Worm (Caenorhabditis elegans): Measurements from ENCODE around the gene ZK632.2.
A peak's percentile ranks its signal among the peaks of the same experiment; 100 is the strongest.

ZK632.2 gene

ce11 chrIII:9804997-9805610 is 6.2 kb downstream of the ZK632.2 start, which contains the start of gene riok-3:
riok-3 (minus strand) TSS chrIII:9805011.
- TF ChIP-seq nhr-2 (tag; optimal IDR thresholded peaks at IDR 0.05), result peak; percentile 55
- peak; percentile 29 for TF ChIP-seq ham-2 (GFP tag; optimal IDR thresholded peaks at IDR 0.05)
- TF ChIP-seq tbx-8 (GFP tag; optimal IDR thresholded peaks at IDR 0.05), result no peak

ce11 chrIII:9806968-9807559 is 8.2 kb downstream of the ZK632.2 start, which contains the start of gene ZK632.4:
ZK632.4 (minus strand) TSS chrIII:9807454.
- no peak for TF ChIP-seq drap-1 (GFP tag; optimal IDR thresholded peaks at IDR 0.05)
- no peak for TF ChIP-seq nhr-2 (tag; optimal IDR thresholded peaks at IDR 0.05)
- TF ChIP-seq mep-1 (tag; optimal IDR thresholded peaks at IDR 0.05), result no peak
- no peak for TF ChIP-seq bed-3 (GFP tag; optimal IDR thresholded peaks at IDR 0.05)
- TF ChIP-seq ceh-39 (tag; optimal IDR thresholded peaks at IDR 0.05), result no peak
- no peak for TF ChIP-seq ztf-11 (tag; optimal IDR thresholded peaks at IDR 0.05)
- no peak for TF ChIP-seq lin-13 (tag; optimal IDR thresholded peaks at IDR 0.05)
- no peak for TF ChIP-seq mab-5 (tag; optimal IDR thresholded peaks at IDR 0.05)
- TF ChIP-seq flh-1 (GFP tag; optimal IDR thresholded peaks at IDR 0.05), result no peak
- no peak for TF ChIP-seq M03D4.4 (tag; optimal IDR thresholded peaks at IDR 0.05)
- no peak for TF ChIP-seq lin-32 (GFP tag; optimal IDR thresholded peaks at IDR 0.05)
- TF ChIP-seq ceh-83 (GFP tag; optimal IDR thresholded peaks at IDR 0.05), result no peak
- TF ChIP-seq unc-120 (tag; optimal IDR thresholded peaks at IDR 0.05; ENCODE audit: poor library complexity, severe bottlenecking), result no peak
- TF ChIP-seq nhr-76 (tag; optimal IDR thresholded peaks at IDR 0.05), result no peak
- TF ChIP-seq mls-2 (tag; optimal IDR thresholded peaks at IDR 0.05), result no peak
- TF ChIP-seq sem-2 (GFP tag; optimal IDR thresholded peaks at IDR 0.05), result no peak
- no peak for TF ChIP-seq unc-39 (tag; optimal IDR thresholded peaks at IDR 0.05)

ce11 chrIII:9807560-9808046 is 8.7 kb downstream of the ZK632.2 start:
- TF ChIP-seq unc-62 (GFP tag; optimal IDR thresholded peaks at IDR 0.05), result peak; percentile 4
- TF ChIP-seq lin-32 (GFP tag; optimal IDR thresholded peaks at IDR 0.05), result no peak

- TF ChIP-seq M03D4.4 (tag; optimal IDR thresholded peaks at IDR 0.05) (no peak), ces-1 (GFP tag; optimal IDR thresholded peaks at IDR 0.05) (peak; percentile 72), unc-39 (tag; optimal IDR thresholded peaks at IDR 0.05) (no peak), lsy-2 (tag; optimal IDR thresholded peaks at IDR 0.05) (peak; percentile 35)
Observed at ce11 chrIII:9808179-9808578, 9.3 kb downstream of the ZK632.2 start, which contains the start of gene gtap-2. gtap-2 (plus strand) TSS chrIII:9808544.

- TF ChIP-seq lsy-2 (tag; optimal IDR thresholded peaks at IDR 0.05), result no peak
- TF ChIP-seq mep-1 (tag; optimal IDR thresholded peaks at IDR 0.05), result no peak
- no peak for TF ChIP-seq zip-8 (tag; optimal IDR thresholded peaks at IDR 0.05)
- no peak for TF ChIP-seq ceh-39 (tag; optimal IDR thresholded peaks at IDR 0.05)
- TF ChIP-seq nhr-237 (tag; optimal IDR thresholded peaks at IDR 0.05), result no peak
- no peak for TF ChIP-seq flh-1 (GFP tag; optimal IDR thresholded peaks at IDR 0.05)
- TF ChIP-seq ces-1 (GFP tag; optimal IDR thresholded peaks at IDR 0.05), result no peak
- no peak for TF ChIP-seq tbx-8 (GFP tag; optimal IDR thresholded peaks at IDR 0.05)
- no peak for TF ChIP-seq bed-3 (GFP tag; optimal IDR thresholded peaks at IDR 0.05)
- no peak for TF ChIP-seq elt-3 (tag; optimal IDR thresholded peaks at IDR 0.05)
- TF ChIP-seq hlh-1 (tag; optimal IDR thresholded peaks at IDR 0.05), result no peak
- TF ChIP-seq ceh-83 (GFP tag; optimal IDR thresholded peaks at IDR 0.05), result no peak
- TF ChIP-seq sem-2 (GFP tag; optimal IDR thresholded peaks at IDR 0.05), result no peak
- no peak for TF ChIP-seq sptf-1 (tag; optimal IDR thresholded peaks at IDR 0.05)
- no peak for TF ChIP-seq mab-5 (tag; optimal IDR thresholded peaks at IDR 0.05)
- no peak for TF ChIP-seq cnd-1 (tag; optimal IDR thresholded peaks at IDR 0.05)
- no peak for TF ChIP-seq nhr-2 (tag; optimal IDR thresholded peaks at IDR 0.05)
- no peak for TF ChIP-seq unc-120 (tag; optimal IDR thresholded peaks at IDR 0.05; ENCODE audit: poor library complexity, severe bottlenecking)
Observed at ce11 chrIII:9813146-9813545, 14.2 kb downstream of the ZK632.2 start, which contains the start of gene ZK632.14. ZK632.14 (plus strand) TSS chrIII:9813446.

- TF ChIP-seq drap-1 (GFP tag; optimal IDR thresholded peaks at IDR 0.05) (no peak), mab-5 (tag; optimal IDR thresholded peaks at IDR 0.05) (no peak), nhr-28 (tag; optimal IDR thresholded peaks at IDR 0.05) (no peak), zip-8 (tag; optimal IDR thresholded peaks at IDR 0.05) (no peak), snpc-4 (tag; optimal IDR thresholded peaks at IDR 0.05) (no peak), ceh-83 (GFP tag; optimal IDR thresholded peaks at IDR 0.05) (no peak), sem-2 (GFP tag; optimal IDR thresholded peaks at IDR 0.05) (no peak), mep-1 (tag; optimal IDR thresholded peaks at IDR 0.05) (peak; percentile 8), lin-32 (GFP tag; optimal IDR thresholded peaks at IDR 0.05) (peak; percentile 16), ham-2 (GFP tag; optimal IDR thresholded peaks at IDR 0.05) (peak; percentile 34), bed-3 (GFP tag; optimal IDR thresholded peaks at IDR 0.05) (no peak), unc-120 (tag; optimal IDR thresholded peaks at IDR 0.05; ENCODE audit: poor library complexity, severe bottlenecking) (peak; percentile 30), unc-39 (tag; optimal IDR thresholded peaks at IDR 0.05) (no peak), blmp-1 (tag; optimal IDR thresholded peaks at IDR 0.05) (no peak), tbx-8 (GFP tag; optimal IDR thresholded peaks at IDR 0.05) (no peak), unc-62 (GFP tag; optimal IDR thresholded peaks at IDR 0.05) (peak; percentile 38), flh-1 (GFP tag; optimal IDR thresholded peaks at IDR 0.05) (no peak), nhr-2 (tag; optimal IDR thresholded peaks at IDR 0.05) (peak; percentile 84), nhr-237 (tag; optimal IDR thresholded peaks at IDR 0.05) (no peak), mls-2 (tag; optimal IDR thresholded peaks at IDR 0.05) (peak; percentile 73), lsy-2 (tag; optimal IDR thresholded peaks at IDR 0.05) (no peak), ces-1 (GFP tag; optimal IDR thresholded peaks at IDR 0.05) (peak; percentile 4), cnd-1 (tag; optimal IDR thresholded peaks at IDR 0.05) (peak; percentile 67), sptf-1 (tag; optimal IDR thresholded peaks at IDR 0.05) (peak; percentile 29)
Observed at ce11 chrIII:9817087-9817612, 18.2 kb downstream of the ZK632.2 start, which contains the start of gene cnx-1. cnx-1 (minus strand) TSS chrIII:9817137.

Data from whole organism, mixed stage, embryonic.